Worm (Caenorhabditis elegans) whole organism, early embryonic: ENCODE results near the gene F08D12.15.

Experiments used
- ama-1 ChIP-seq: fragments of 150-350 bp; optimal IDR thresholded peaks from 2 replicates; lab custom pipeline; 2014
- flt-1 ChIP-seq: fragments of 200-800 bp; sonication (Bioruptor generic); IDR thresholded peaks from 2 replicates; pipeline ENCODE4 v1.3.6; 2022; ENCODE audit warnings: missing genetic modification characterization, missing compliant biosample characterization
- hnd-1 ChIP-seq: sonication (generic microtip); optimal IDR thresholded peaks from 2 replicates; lab custom pipeline; 2016; ENCODE audit warnings: missing genetic modification characterization, missing compliant biosample characterization

- TF ChIP-seq hnd-1 (no peak), ama-1 (lab: Kevin White, UChicago) (no peak), flt-1 (GFP tag; lab: Robert Waterston, UW) (no peak)
Measured at ce11 chrII:2804949-2805348, 38.5 kb downstream of the F08D12.15 start.
